Worm (Caenorhabditis elegans) whole organism, L1 larva: ENCODE results near the gene rpoa-1.
A peak's percentile ranks its signal among the peaks of the same experiment; 100 is the strongest.

ENCODE experiments used
- C04F5.9 ChIP-seq: sonication (generic microtip); optimal IDR thresholded peaks from 2 replicates; lab custom pipeline; 2016; ENCODE audit warnings: missing genetic modification characterization, missing compliant biosample characterization
- C16A3.4 ChIP-seq: fragments of 150-350 bp; optimal IDR thresholded peaks from 2 replicates; lab custom pipeline; 2014; ENCODE audit warnings: missing biosample characterization, missing genetic modification characterization
- C34B4.2 ChIP-seq: sonication (generic microtip); optimal IDR thresholded peaks from 2 replicates; lab custom pipeline; 2017; ENCODE audit warnings: mild to moderate bottlenecking, missing genetic modification characterization, missing compliant biosample characterization
- aha-1 ChIP-seq: fragments of 150-350 bp; optimal IDR thresholded peaks from 2 replicates; lab custom pipeline; 2014; ENCODE audit warnings: missing biosample characterization, missing genetic modification characterization
- aly-2 ChIP-seq: fragments of 150-350 bp; optimal IDR thresholded peaks from 2 replicates; lab custom pipeline; 2014; ENCODE audit warnings: missing biosample characterization, missing genetic modification characterization
- ama-1 ChIP-seq: fragments of 150-350 bp; optimal IDR thresholded peaks from 2 replicates; lab custom pipeline; 2014
- blmp-1 ChIP-seq: fragments of 150-350 bp; optimal IDR thresholded peaks from 2 replicates; lab custom pipeline; 2014; ENCODE audit warnings: missing biosample characterization, missing genetic modification characterization
- ceh-8 ChIP-seq: fragments of 200-800 bp; sonication (Bioruptor generic); optimal IDR thresholded peaks from 2 replicates; lab custom pipeline; 2018; ENCODE audit warnings: mild to moderate bottlenecking, missing genetic modification characterization, moderate library complexity, missing compliant biosample characterization
- ceh-88 ChIP-seq: fragments of 200-800 bp; sonication (Bioruptor generic); IDR thresholded peaks from 2 replicates; pipeline ENCODE4 v1.3.6; 2022; ENCODE audit warnings: missing genetic modification characterization, missing compliant biosample characterization
- efl-3 ChIP-seq: fragments of 200-800 bp; sonication (Bioruptor generic); optimal IDR thresholded peaks from 2 replicates; lab custom pipeline; 2018; ENCODE audit warnings: mild to moderate bottlenecking, missing genetic modification characterization, missing compliant biosample characterization
- egl-13 ChIP-seq: sonication (generic microtip); optimal IDR thresholded peaks from 2 replicates; lab custom pipeline; 2016; ENCODE audit warnings: missing genotype, missing genetic modification reagents, missing genetic modification characterization, missing compliant biosample characterization
- egl-27 ChIP-seq, 2 experiments: fragments of 150-350 bp in 1 of 2; sonication (generic microtip); optimal IDR thresholded peaks; 3 replicates each; lab custom pipeline; 2017 to 2018; ENCODE audit warnings: missing biosample characterization in 2 of 2, missing genetic modification characterization in 2 of 2, missing genetic modification reagents in 2 of 2
- elt-2 ChIP-seq: sonication (generic microtip); optimal IDR thresholded peaks from 2 replicates; lab custom pipeline; 2016; ENCODE audit warnings: missing genetic modification characterization, mild to moderate bottlenecking, inconsistent platforms, missing compliant biosample characterization, missing genetic modification reagents
- elt-3 ChIP-seq, 6 experiments: fragments of 150-350 bp in 1 of 6; sonication (generic microtip); optimal IDR thresholded peaks; 2 replicates each; lab custom pipeline; 2017 to 2018; ENCODE audit warnings: missing biosample characterization in 6 of 6, missing genetic modification characterization in 6 of 6, inconsistent platforms in 1 of 6
- fkh-10 ChIP-seq: sonication (generic microtip); optimal IDR thresholded peaks from 2 replicates; lab custom pipeline; 2017; ENCODE audit warnings: missing biosample characterization, missing genetic modification reagents, missing genetic modification characterization
- fkh-4 ChIP-seq: sonication (generic microtip); optimal IDR thresholded peaks from 2 replicates; lab custom pipeline; 2016; ENCODE audit warnings: missing compliant biosample characterization, missing genetic modification characterization, borderline replicate concordance
- fos-1 ChIP-seq: fragments of 150-350 bp; optimal IDR thresholded peaks from 2 replicates; lab custom pipeline; 2014; ENCODE audit warnings: missing biosample characterization, missing genetic modification characterization
- hlh-4 ChIP-seq: sonication (generic microtip); optimal IDR thresholded peaks from 2 replicates; lab custom pipeline; 2016; ENCODE audit warnings: mild to moderate bottlenecking, missing genetic modification characterization, missing compliant biosample characterization
- lin-14 ChIP-seq: fragments of 200-800 bp; sonication (Bioruptor generic); optimal IDR thresholded peaks from 2 replicates; lab custom pipeline; 2018; ENCODE audit warnings: mild to moderate bottlenecking, missing genetic modification characterization, moderate library complexity, missing compliant biosample characterization
- lin-35 ChIP-seq, 2 experiments: fragments of 150-350 bp; optimal IDR thresholded peaks; 2 replicates each; lab custom pipeline; 2014; ENCODE audit warnings: missing biosample characterization in 2 of 2, missing genetic modification characterization in 2 of 2, missing genetic modification reagents in 2 of 2
- lin-39 ChIP-seq: fragments of 150-350 bp; optimal IDR thresholded peaks from 2 replicates; lab custom pipeline; 2014; ENCODE audit warnings: missing biosample characterization, missing genetic modification reagents, missing genetic modification characterization
- mdl-1 ChIP-seq, 2 experiments: fragments of 150-350 bp; optimal IDR thresholded peaks; 2 replicates each; lab custom pipeline; 2014 to 2017; ENCODE audit warnings: missing biosample characterization in 2 of 2, missing genetic modification characterization in 2 of 2, inconsistent platforms in 1 of 2
- nhr-12 ChIP-seq: sonication (generic microtip); optimal IDR thresholded peaks from 2 replicates; lab custom pipeline; 2017; ENCODE audit warnings: missing biosample characterization, missing genetic modification characterization
- nhr-19 ChIP-seq: fragments of 200-800 bp; sonication (Bioruptor generic); conservative IDR thresholded peaks from 2 replicates; pipeline ENCODE4 v1.3.6; 2022; ENCODE audit warnings: missing genetic modification characterization, missing compliant biosample characterization
- nhr-20 ChIP-seq: sonication (generic microtip); optimal IDR thresholded peaks from 2 replicates; lab custom pipeline; 2016; ENCODE audit warnings: mild to moderate bottlenecking, missing genetic modification characterization, missing compliant biosample characterization
- nhr-28 ChIP-seq: fragments of 150-350 bp; optimal IDR thresholded peaks from 2 replicates; lab custom pipeline; 2014; ENCODE audit warnings: missing biosample characterization, missing genetic modification characterization
- nhr-71 ChIP-seq: sonication (generic microtip); optimal IDR thresholded peaks from 2 replicates; lab custom pipeline; 2016; ENCODE audit warnings: mild to moderate bottlenecking, missing genetic modification characterization, moderate library complexity, missing compliant biosample characterization
- nhr-76 ChIP-seq: sonication (generic microtip); optimal IDR thresholded peaks from 2 replicates; lab custom pipeline; 2017; ENCODE audit warnings: missing biosample characterization, missing genetic modification characterization
- nhr-77 ChIP-seq: fragments of 150-350 bp; optimal IDR thresholded peaks from 2 replicates; lab custom pipeline; 2014; ENCODE audit warnings: missing biosample characterization, missing genetic modification characterization
- nhr-84 ChIP-seq: sonication (generic microtip); optimal IDR thresholded peaks from 2 replicates; lab custom pipeline; 2017; ENCODE audit warnings: missing biosample characterization, missing genetic modification characterization
- nhr-85 ChIP-seq: sonication (generic microtip); peaks from one replicate; lab custom pipeline; 2016; ENCODE audit warnings: missing genetic modification characterization, inconsistent platforms, missing compliant biosample characterization
- nhr-90 ChIP-seq: sonication (generic microtip); optimal IDR thresholded peaks from 2 replicates; lab custom pipeline; 2016; ENCODE audit warnings: mild to moderate bottlenecking, missing genetic modification characterization, missing compliant biosample characterization; ENCODE audit not compliant: poor library complexity
- pag-3 ChIP-seq: sonication (generic microtip); optimal IDR thresholded peaks from 2 replicates; lab custom pipeline; 2017; ENCODE audit warnings: missing genetic modification characterization, mild to moderate bottlenecking, missing compliant biosample characterization, antibody characterized with exemption, borderline replicate concordance; ENCODE audit not compliant: insufficient read depth
- pqm-1 ChIP-seq: sonication (generic microtip); optimal IDR thresholded peaks from 3 replicates; lab custom pipeline; 2017; ENCODE audit warnings: missing biosample characterization, missing genetic modification characterization
- rnt-1 ChIP-seq: sonication (generic microtip); optimal IDR thresholded peaks from 2 replicates; lab custom pipeline; 2016; ENCODE audit warnings: mild to moderate bottlenecking, missing genetic modification characterization, moderate library complexity, missing compliant biosample characterization
- snpc-4 ChIP-seq: fragments of 150-350 bp; optimal IDR thresholded peaks from 2 replicates; lab custom pipeline; 2014; ENCODE audit warnings: missing biosample characterization, missing genetic modification characterization
- snu-23 ChIP-seq: sonication (generic microtip); optimal IDR thresholded peaks from 2 replicates; lab custom pipeline; 2016; ENCODE audit warnings: missing genetic modification characterization, missing compliant biosample characterization
- tbx-2 ChIP-seq: sonication (generic microtip); optimal IDR thresholded peaks from 2 replicates; lab custom pipeline; 2016; ENCODE audit warnings: missing genetic modification characterization, missing compliant biosample characterization
- tlp-1 ChIP-seq: fragments of 150-350 bp; optimal IDR thresholded peaks from 2 replicates; lab custom pipeline; 2014; ENCODE audit warnings: missing biosample characterization, missing genetic modification characterization
- unc-130 ChIP-seq: fragments of 150-350 bp; optimal IDR thresholded peaks from 2 replicates; lab custom pipeline; 2017; ENCODE audit warnings: missing biosample characterization, missing genetic modification characterization, inconsistent platforms
- unc-30 ChIP-seq: sonication (generic microtip); optimal IDR thresholded peaks from 2 replicates; lab custom pipeline; 2017; ENCODE audit warnings: missing biosample characterization, missing genetic modification characterization
- vab-15 ChIP-seq: sonication (generic microtip); optimal IDR thresholded peaks from 2 replicates; lab custom pipeline; 2017; ENCODE audit warnings: missing genotype, mild to moderate bottlenecking, missing genetic modification characterization, missing compliant biosample characterization
- xbp-1 ChIP-seq: sonication (generic microtip); optimal IDR thresholded peaks from 2 replicates; lab custom pipeline; 2016; ENCODE audit warnings: missing genetic modification characterization, missing compliant biosample characterization

Gene rpoa-1

DNA sequence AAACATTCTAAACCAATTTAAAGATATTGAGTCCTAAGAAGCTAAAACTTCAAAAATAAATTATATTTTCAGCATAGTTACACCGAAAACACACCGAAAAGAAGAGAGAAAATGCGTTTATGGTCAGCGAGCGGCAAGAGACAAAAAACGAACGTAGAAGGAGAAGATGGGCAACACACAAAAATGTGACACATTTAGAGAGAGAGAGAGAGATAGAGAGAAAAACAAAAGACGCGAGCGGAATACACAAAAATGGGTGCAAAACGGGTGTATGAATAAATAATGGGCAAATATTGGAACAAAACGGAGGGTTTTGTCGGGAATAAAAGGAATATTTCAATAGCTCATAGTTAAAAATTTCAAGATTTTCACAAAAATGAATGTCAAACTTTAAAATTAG is 54.4 kb downstream of the rpoa-1 start (continued):
- TF ChIP-seq lin-39 (tag; lab: Kevin White, UChicago), result no peak
- no peak for TF ChIP-seq egl-27 (tag; optimal IDR thresholded peaks at IDR 0.05; lab: Kevin White, UChicago)
- no peak for TF ChIP-seq aly-2
- TF ChIP-seq pqm-1 (tag; lab: Kevin White, UChicago), result no peak
- TF ChIP-seq unc-130, result no peak
- no peak for TF ChIP-seq hlh-4 (tag; lab: Kevin White, UChicago)
- no peak for TF ChIP-seq ama-1 (lab: Kevin White, UChicago)
- no peak for TF ChIP-seq C34B4.2
- TF ChIP-seq aha-1 (tag; lab: Kevin White, UChicago), result no peak
- TF ChIP-seq efl-3, result no peak
- no peak for TF ChIP-seq nhr-90 (tag; lab: Kevin White, UChicago)
- no peak for TF ChIP-seq nhr-28 (tag; lab: Kevin White, UChicago)
- no peak for TF ChIP-seq nhr-76
- TF ChIP-seq fkh-4 (tag; lab: Kevin White, UChicago), result no peak
- TF ChIP-seq vab-15 (tag; lab: Kevin White, UChicago), result no peak
- TF ChIP-seq C04F5.9 (tag; lab: Kevin White, UChicago), result no peak
- no peak for TF ChIP-seq pag-3 (tag; lab: Kevin White, UChicago)
- TF ChIP-seq xbp-1 (tag; lab: Kevin White, UChicago), result no peak
- TF ChIP-seq snpc-4, result no peak
- no peak for TF ChIP-seq nhr-84
- no peak for TF ChIP-seq ceh-88
- no peak for TF ChIP-seq tbx-2 (tag; lab: Kevin White, UChicago)
- no peak for TF ChIP-seq tlp-1
- no peak for TF ChIP-seq nhr-12 (tag; lab: Kevin White, UChicago)
- no peak for TF ChIP-seq rnt-1 (tag; lab: Kevin White, UChicago)
- no peak for TF ChIP-seq unc-30
- no peak for TF ChIP-seq fkh-10 (GFP tag; lab: Kevin White, UChicago)
- no peak for TF ChIP-seq fos-1

DNA sequence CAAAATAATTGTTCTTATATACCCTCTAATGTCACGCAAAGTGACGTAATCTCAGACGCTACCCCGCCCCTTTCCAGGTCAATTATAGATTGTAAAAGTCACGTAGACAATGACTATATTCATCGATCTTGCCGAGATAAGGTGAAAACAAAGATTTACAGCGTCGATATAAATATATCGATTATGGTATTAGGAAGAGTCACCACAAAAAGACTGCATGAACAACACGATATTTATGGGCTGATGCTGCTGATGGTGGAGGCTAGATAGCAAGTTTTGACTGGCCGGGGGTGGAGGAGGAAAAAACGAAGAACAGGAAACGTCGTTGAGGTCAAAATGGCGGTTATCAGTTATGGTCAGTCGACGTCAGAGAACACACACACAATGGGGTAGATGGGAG is 56.0 kb downstream of the rpoa-1 start:
- peak in 2 of 6 experiments; percentile 19 to 32 for TF ChIP-seq elt-3 (tag; optimal IDR thresholded peaks at IDR 0.05; lab: Kevin White, UChicago)
- TF ChIP-seq vab-15 (tag; lab: Kevin White, UChicago), result no peak
- peak; percentile 81 for TF ChIP-seq nhr-85
- TF ChIP-seq efl-3, result no peak
- TF ChIP-seq blmp-1 (tag; lab: Kevin White, UChicago), result peak; percentile 72
- peak; percentile 69 for TF ChIP-seq nhr-20
- peak; percentile 52 for TF ChIP-seq nhr-71 (tag; lab: Kevin White, UChicago)
- peak; percentile 30 for TF ChIP-seq C16A3.4 (tag; lab: Kevin White, UChicago)
- TF ChIP-seq nhr-19 (GFP tag; lab: Robert Waterston, UW), result peak; percentile 59
- TF ChIP-seq nhr-90 (tag; lab: Kevin White, UChicago), result peak; percentile 56
- no peak for TF ChIP-seq ceh-8 (GFP tag; lab: Kevin White, UChicago)
- peak in 1 of 2 experiments; percentile 62 for TF ChIP-seq lin-35 (GFP tag; optimal IDR thresholded peaks at IDR 0.05; lab: Kevin White, UChicago)
- TF ChIP-seq snu-23, result peak; percentile 33
- peak in 1 of 2 experiments; percentile 20 for TF ChIP-seq mdl-1 (tag; optimal IDR thresholded peaks at IDR 0.05; lab: Kevin White, UChicago)
- TF ChIP-seq elt-2 (tag; lab: Kevin White, UChicago), result peak; percentile 48
- peak; percentile 10 for TF ChIP-seq nhr-77
- TF ChIP-seq egl-13, result no peak
- TF ChIP-seq lin-14 (GFP tag; lab: Kevin White, UChicago), result peak; percentile 48
- TF ChIP-seq, all 84 proteins: peak for 14
